Fruit fly (Drosophila melanogaster) Kc167 (cell line): ENCODE measurements around the gene cib.

Source experiments
- Myc ChIP-seq: fragments of >200 bp; optimal IDR thresholded peaks from 2 replicates; lab custom pipeline; 2017; ENCODE audit warnings: missing external identifiers
- Sin3A ChIP-seq: fragments of >200 bp; optimal IDR thresholded peaks from 2 replicates; lab custom pipeline; 2018; ENCODE audit warnings: missing external identifiers
- h ChIP-seq: fragments of >200 bp; optimal IDR thresholded peaks from 3 replicates; lab custom pipeline; 2018; ENCODE audit warnings: missing external identifiers
- insv ChIP-seq: fragments of >200 bp; optimal IDR thresholded peaks from 3 replicates; lab custom pipeline; 2018; ENCODE audit warnings: missing external identifiers
- psq ChIP-seq: fragments of >200 bp; optimal IDR thresholded peaks from 2 replicates; lab custom pipeline; 2017; ENCODE audit warnings: missing external identifiers
- ttk ChIP-seq: sonication (Bioruptor generic); optimal IDR thresholded peaks from 2 replicates; lab custom pipeline; 2017; ENCODE audit warnings: missing external identifiers

cib gene

DNA sequence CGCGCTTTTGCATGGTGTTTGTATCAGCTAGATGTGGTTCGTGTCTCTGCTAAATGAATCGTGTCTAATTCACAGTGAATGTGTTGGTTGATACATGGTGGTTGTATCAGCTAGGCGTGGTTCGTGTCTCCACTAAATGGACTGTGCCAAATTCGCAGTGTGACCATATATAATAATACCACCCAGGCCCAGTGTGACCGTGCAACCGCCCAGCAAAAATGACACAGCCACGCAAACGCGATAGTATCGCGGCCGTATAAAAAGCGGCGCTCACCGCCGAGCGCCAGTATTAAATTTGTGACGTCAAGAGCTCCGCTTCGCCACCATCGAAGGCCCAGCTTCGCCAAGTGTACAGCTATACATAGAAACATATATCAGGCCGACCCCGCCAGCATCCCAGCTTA is at the start of gene cib:
TSS of gene cib (plus strand) at position 284 of the 404 bp plus-strand sequence.
- TF ChIP-seq Myc (lab: Kevin White, UChicago) (no peak), h (lab: Kevin White, UChicago) (no peak), ttk (lab: Kevin White, UChicago) (no peak), psq (lab: Kevin White, UChicago) (no peak), Sin3A (no peak), insv (lab: Kevin White, UChicago) (no peak)

- no peak for TF ChIP-seq Sin3A
- no peak for TF ChIP-seq insv (lab: Kevin White, UChicago)
- TF ChIP-seq Myc (lab: Kevin White, UChicago): no peak
- no peak for TF ChIP-seq psq (lab: Kevin White, UChicago)
- TF ChIP-seq h (lab: Kevin White, UChicago): no peak
- no peak for TF ChIP-seq ttk (lab: Kevin White, UChicago)
These were observed 44.4 kb upstream of the cib start for dm6 chrX:4061502-4061901.

DNA sequence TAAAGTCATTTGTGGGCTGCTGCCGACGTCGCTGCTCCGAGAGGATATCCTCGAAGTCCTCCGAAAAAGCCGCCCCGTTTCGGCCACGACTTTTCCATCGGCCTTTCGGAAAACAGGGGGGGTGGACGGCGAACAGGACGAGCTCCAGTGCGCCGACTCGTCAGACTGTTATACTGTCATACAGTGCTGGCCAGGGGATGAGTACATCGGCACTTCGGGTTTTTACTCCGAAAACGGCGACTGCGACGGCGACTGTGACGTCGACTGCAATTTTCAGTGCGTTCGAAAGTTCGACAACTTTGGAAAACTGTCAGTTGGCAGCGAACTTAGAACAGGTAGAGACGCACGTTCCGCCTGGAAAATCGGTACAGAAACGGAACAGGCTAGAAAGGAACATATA is 30.5 kb upstream of the cib start, which contains the start of gene CG43689:
TSS of gene CG43689 (plus strand) at position 314 of the 400 bp plus-strand sequence.
- TF ChIP-seq ttk (lab: Kevin White, UChicago) (no peak), Myc (lab: Kevin White, UChicago) (no peak), insv (lab: Kevin White, UChicago) (no peak), h (lab: Kevin White, UChicago) (no peak), psq (lab: Kevin White, UChicago) (no peak), Sin3A (no peak)

dm6 chrX:4089012-4089649 is 16.8 kb upstream of the cib start:
- TF ChIP-seq Sin3A: no peak
- TF ChIP-seq ttk (lab: Kevin White, UChicago): no peak
- TF ChIP-seq psq (lab: Kevin White, UChicago): no peak
- no peak for TF ChIP-seq Myc (lab: Kevin White, UChicago)
- no peak for TF ChIP-seq h (lab: Kevin White, UChicago)
- no peak for TF ChIP-seq insv (lab: Kevin White, UChicago)

- no peak for TF ChIP-seq h (lab: Kevin White, UChicago)
- TF ChIP-seq Sin3A: no peak
- TF ChIP-seq Myc (lab: Kevin White, UChicago): no peak
- TF ChIP-seq psq (lab: Kevin White, UChicago): no peak
- no peak for TF ChIP-seq ttk (lab: Kevin White, UChicago)
These were observed 5.0 kb upstream of the cib start, which contains the start of the genes Cmtr1 and CG15375 for dm6 chrX:4100824-4101368. Gene Cmtr1 (minus strand): TSS chrX:4101031. Gene CG15375 (plus strand): TSS chrX:4101318.

- no peak for TF ChIP-seq insv (lab: Kevin White, UChicago)
- TF ChIP-seq Sin3A: no peak
- TF ChIP-seq ttk (lab: Kevin White, UChicago): no peak
- TF ChIP-seq psq (lab: Kevin White, UChicago): no peak
- no peak for TF ChIP-seq h (lab: Kevin White, UChicago)
These were observed 1.8 kb upstream of the cib start, which contains the start of the genes Xpac and brn for dm6 chrX:4104132-4104531. Gene Xpac (minus strand): TSS chrX:4104197. Gene brn (plus strand): TSS chrX:4104342.

DNA sequence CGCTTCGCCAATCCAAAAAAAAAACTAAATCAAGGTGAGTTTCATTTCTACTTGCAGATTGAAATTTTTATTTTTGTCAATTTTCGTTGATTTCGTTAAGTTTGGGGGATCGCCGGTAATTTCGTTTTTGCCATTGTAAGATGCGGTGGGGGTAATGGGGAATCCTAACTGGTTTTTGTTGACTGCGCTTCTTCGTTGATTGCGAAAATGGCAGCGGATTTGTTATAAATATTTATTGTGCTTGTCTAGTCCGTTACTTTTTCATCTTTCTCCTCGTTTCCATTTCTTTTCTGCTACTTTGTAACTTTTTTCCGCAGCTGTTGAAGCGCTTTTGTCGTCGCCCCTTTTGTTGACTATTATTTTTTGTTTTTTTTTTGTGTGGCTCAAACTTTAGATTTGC is 327 bp downstream of the cib start:
- TF ChIP-seq insv (lab: Kevin White, UChicago) (no peak), h (lab: Kevin White, UChicago) (no peak), ttk (lab: Kevin White, UChicago) (no peak)

- TF ChIP-seq h (lab: Kevin White, UChicago) (no peak), Myc (lab: Kevin White, UChicago) (no peak), psq (lab: Kevin White, UChicago) (no peak), ttk (lab: Kevin White, UChicago) (no peak), insv (lab: Kevin White, UChicago) (no peak), Sin3A (no peak)
These were observed 843 bp downstream of the cib start for dm6 chrX:4106756-4107155.

DNA sequence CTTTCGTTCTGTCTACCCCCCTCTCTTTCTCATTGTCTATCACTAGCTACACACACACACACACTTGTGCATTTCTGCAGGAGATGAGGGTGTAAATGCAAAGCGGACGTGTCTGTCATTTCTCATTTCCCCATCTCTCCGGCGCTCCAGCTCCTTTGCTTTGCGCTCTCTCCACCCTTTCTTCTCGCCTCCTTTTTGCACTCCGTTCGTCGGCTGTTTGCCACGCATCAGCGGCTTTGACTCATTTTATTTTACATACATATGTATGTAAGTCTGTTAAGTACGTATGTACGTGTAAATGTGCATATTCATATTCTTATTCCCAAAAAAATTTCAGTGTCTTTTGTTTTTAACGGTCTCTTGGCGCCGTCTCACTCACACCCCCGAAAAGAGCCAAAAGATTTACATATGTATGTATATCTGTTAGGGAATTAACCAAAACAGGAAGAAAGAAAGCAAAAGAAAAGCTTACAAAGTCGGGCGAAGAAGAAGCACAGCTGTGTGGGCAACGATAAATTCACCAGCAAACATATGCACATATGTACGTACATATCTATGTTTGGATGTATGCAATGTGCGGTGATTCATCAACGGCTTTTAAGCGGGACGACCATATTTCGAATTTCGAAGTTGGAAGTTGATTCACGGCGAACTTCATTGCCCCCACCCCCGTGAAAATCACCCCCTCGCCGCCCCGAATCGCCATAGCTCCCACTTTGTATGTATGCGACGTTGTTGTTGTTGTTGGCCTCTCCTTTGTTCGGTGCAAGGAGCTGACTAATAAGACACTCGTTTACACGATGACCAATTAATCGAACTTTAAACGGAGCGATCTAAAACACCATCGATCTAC is 1.6 kb downstream of the cib start:
- no peak for TF ChIP-seq h (lab: Kevin White, UChicago)
- TF ChIP-seq Myc (lab: Kevin White, UChicago): no peak
- TF ChIP-seq psq (lab: Kevin White, UChicago): no peak
- no peak for TF ChIP-seq insv (lab: Kevin White, UChicago)

dm6 chrX:4108114-4108439 is 2.2 kb downstream of the cib start:
- TF ChIP-seq Sin3A: no peak
- no peak for TF ChIP-seq h (lab: Kevin White, UChicago)
- TF ChIP-seq Myc (lab: Kevin White, UChicago): no peak
- TF ChIP-seq psq (lab: Kevin White, UChicago): no peak
- TF ChIP-seq ttk (lab: Kevin White, UChicago): no peak
- TF ChIP-seq insv (lab: Kevin White, UChicago): no peak

dm6 chrX:4108612-4109173 is 2.8 kb downstream of the cib start:
- TF ChIP-seq Myc (lab: Kevin White, UChicago): no peak
